Worm (Caenorhabditis elegans) whole organism, midembryonic: ENCODE results near the gene nol-10.
"Not testable (repeated sequence)": the region's sequence is repeated elsewhere in the genome, so short reads cannot be mapped to it uniquely, and the experiment has no call there.

Source experiments
- T22C8.4 ChIP-seq: fragments of 200-800 bp; sonication (Bioruptor generic); IDR thresholded peaks from 2 replicates; pipeline ENCODE4 v1.3.6; 2022; ENCODE audit warnings: missing genetic modification characterization, missing compliant biosample characterization
- cog-1 ChIP-seq: sonication (generic microtip); optimal IDR thresholded peaks from 2 replicates; lab custom pipeline; 2016; ENCODE audit warnings: missing genetic modification characterization, missing compliant biosample characterization
- flt-1 ChIP-seq: fragments of 200-800 bp; sonication (Bioruptor generic); IDR thresholded peaks from 2 replicates; pipeline ENCODE4 v1.3.6; 2022; ENCODE audit warnings: missing genetic modification characterization, missing compliant biosample characterization
- klf-2 ChIP-seq: fragments of 200-800 bp; sonication (Bioruptor generic); conservative IDR thresholded peaks from 2 replicates; pipeline ENCODE4 v1.3.6; 2022; ENCODE audit warnings: missing genetic modification reagents, missing genetic modification characterization, missing compliant biosample characterization
- med-1 ChIP-seq: sonication (generic microtip); optimal IDR thresholded peaks from 2 replicates; lab custom pipeline; 2017; ENCODE audit warnings: missing genetic modification characterization, mild to moderate bottlenecking, missing compliant biosample characterization, antibody characterized with exemption, missing genetic modification reagents; ENCODE audit not compliant: insufficient read depth
- ref-1 ChIP-seq: fragments of 200-800 bp; sonication (Bioruptor generic); conservative IDR thresholded peaks from 2 replicates; pipeline ENCODE4 v1.3.6; 2022; ENCODE audit warnings: missing genetic modification reagents, missing genetic modification characterization, missing compliant biosample characterization
- tab-1 ChIP-seq: fragments of 200-800 bp; sonication (Bioruptor generic); IDR thresholded peaks from 2 replicates; pipeline ENCODE4 v1.3.6; 2022; ENCODE audit warnings: missing genetic modification characterization, missing compliant biosample characterization
- ztf-23 ChIP-seq: fragments of 200-800 bp; sonication (Bioruptor generic); IDR thresholded peaks from 2 replicates; pipeline ENCODE4 v1.3.6; 2022; ENCODE audit warnings: missing genetic modification reagents, missing genetic modification characterization, missing compliant biosample characterization
- ztf-29 ChIP-seq: fragments of 200-800 bp; sonication (Bioruptor generic); IDR thresholded peaks from 2 replicates; pipeline ENCODE4 v1.3.6; 2022; ENCODE audit warnings: missing genetic modification reagents, missing genetic modification characterization, missing compliant biosample characterization

nol-10 gene

ce11 chrIV:7552958-7553553 is 27.3 kb upstream of the nol-10 start, which contains the start of gene dif-1:
TSS of gene dif-1 (minus strand) at chrIV:7553008.
- no peak for TF ChIP-seq med-1 (GFP tag; lab: Kevin White, UChicago)
- TF ChIP-seq cog-1 (tag; lab: Kevin White, UChicago) = no peak
- no peak for TF ChIP-seq ztf-29
- TF ChIP-seq T22C8.4 (GFP tag; lab: Robert Waterston, UW) = no peak
- no peak for TF ChIP-seq tab-1 (GFP tag; lab: Robert Waterston, UW)
- no peak for TF ChIP-seq ref-1 (GFP tag; lab: Robert Waterston, UW)
- no peak for TF ChIP-seq ztf-23
- TF ChIP-seq klf-2 (GFP tag; lab: Robert Waterston, UW) = no peak
- TF ChIP-seq flt-1 (GFP tag; lab: Robert Waterston, UW) = no peak

ce11 chrIV:7554351-7554750 is 26.0 kb upstream of the nol-10 start, which contains the start of gene F49E8.6:
TSS of gene F49E8.6 (minus strand) at chrIV:7554667.
- TF ChIP-seq cog-1 (tag; lab: Kevin White, UChicago) (no peak), ztf-29 (no peak), flt-1 (GFP tag; lab: Robert Waterston, UW) (no peak), tab-1 (GFP tag; lab: Robert Waterston, UW) (no peak), klf-2 (GFP tag; lab: Robert Waterston, UW) (no peak), ref-1 (GFP tag; lab: Robert Waterston, UW) (no peak), med-1 (GFP tag; lab: Kevin White, UChicago) (no peak), ztf-23 (no peak), T22C8.4 (GFP tag; lab: Robert Waterston, UW) (no peak)

ce11 chrIV:7556265-7556866 is 24.0 kb upstream of the nol-10 start, which contains the start of the genes F49E8.7, F49E8.8 and nprl-2:
TSS of gene F49E8.7 (minus strand) at chrIV:7556365.
TSS of gene F49E8.8 (plus strand) at chrIV:7556637.
TSS of gene nprl-2 (plus strand) at chrIV:7556816.
- TF ChIP-seq klf-2 (GFP tag; lab: Robert Waterston, UW) = no peak
- no peak for TF ChIP-seq ztf-23
- TF ChIP-seq cog-1 (tag; lab: Kevin White, UChicago) = no peak
- TF ChIP-seq ref-1 (GFP tag; lab: Robert Waterston, UW) = no peak
- TF ChIP-seq tab-1 (GFP tag; lab: Robert Waterston, UW) = no peak
- no peak for TF ChIP-seq flt-1 (GFP tag; lab: Robert Waterston, UW)
- no peak for TF ChIP-seq T22C8.4 (GFP tag; lab: Robert Waterston, UW)
- no peak for TF ChIP-seq ztf-29
- no peak for TF ChIP-seq med-1 (GFP tag; lab: Kevin White, UChicago)

ce11 chrIV:7558653-7559052 is 21.7 kb upstream of the nol-10 start:
- TF ChIP-seq ztf-29 (no peak), cog-1 (tag; lab: Kevin White, UChicago) (no peak), ztf-23 (no peak), flt-1 (GFP tag; lab: Robert Waterston, UW) (no peak), ref-1 (GFP tag; lab: Robert Waterston, UW) (no peak), med-1 (GFP tag; lab: Kevin White, UChicago) (no peak)

ce11 chrIV:7559237-7559636 is 21.2 kb upstream of the nol-10 start:
- TF ChIP-seq ztf-23 (no peak), flt-1 (GFP tag; lab: Robert Waterston, UW) (no peak), tab-1 (GFP tag; lab: Robert Waterston, UW) (no peak)

- TF ChIP-seq med-1 (GFP tag; lab: Kevin White, UChicago) (no peak), T22C8.4 (GFP tag; lab: Robert Waterston, UW) (no peak), tab-1 (GFP tag; lab: Robert Waterston, UW) (no peak), ztf-23 (no peak), ref-1 (GFP tag; lab: Robert Waterston, UW) (no peak), flt-1 (GFP tag; lab: Robert Waterston, UW) (no peak), ztf-29 (no peak), klf-2 (GFP tag; lab: Robert Waterston, UW) (no peak), cog-1 (tag; lab: Kevin White, UChicago) (no peak)
These were observed 18.7 kb upstream of the nol-10 start, which contains the start of gene ima-3 for ce11 chrIV:7561614-7562142. TSS of gene ima-3 (minus strand) at chrIV:7561664.

ce11 chrIV:7563850-7564249 is 16.5 kb upstream of the nol-10 start, which contains the start of gene F32E10.9:
TSS of gene F32E10.9 (minus strand) at chrIV:7563950.
- not testable (repeated sequence) for TF ChIP-seq T22C8.4 (GFP tag; lab: Robert Waterston, UW); ztf-29; cog-1 (tag; lab: Kevin White, UChicago)

ce11 chrIV:7567557-7568010 is 12.8 kb upstream of the nol-10 start, which contains the start of gene F32E10.8:
TSS of gene F32E10.8 (plus strand) at chrIV:7567607.
- TF ChIP-seq tab-1 (GFP tag; lab: Robert Waterston, UW) = no peak
- TF ChIP-seq ztf-29 = no peak
- no peak for TF ChIP-seq ref-1 (GFP tag; lab: Robert Waterston, UW)
- no peak for TF ChIP-seq cog-1 (tag; lab: Kevin White, UChicago)
- TF ChIP-seq flt-1 (GFP tag; lab: Robert Waterston, UW) = no peak
- no peak for TF ChIP-seq klf-2 (GFP tag; lab: Robert Waterston, UW)
- no peak for TF ChIP-seq ztf-23
- TF ChIP-seq T22C8.4 (GFP tag; lab: Robert Waterston, UW) = no peak
- TF ChIP-seq med-1 (GFP tag; lab: Kevin White, UChicago) = no peak

ce11 chrIV:7568593-7568992 is 11.8 kb upstream of the nol-10 start, which contains the start of gene clec-180:
TSS of gene clec-180 (plus strand) at chrIV:7568893.
- no peak for TF ChIP-seq klf-2 (GFP tag; lab: Robert Waterston, UW)
- TF ChIP-seq ztf-23 = no peak
- no peak for TF ChIP-seq tab-1 (GFP tag; lab: Robert Waterston, UW)
- TF ChIP-seq flt-1 (GFP tag; lab: Robert Waterston, UW) = no peak
- TF ChIP-seq ref-1 (GFP tag; lab: Robert Waterston, UW) = no peak
- no peak for TF ChIP-seq T22C8.4 (GFP tag; lab: Robert Waterston, UW)
- TF ChIP-seq med-1 (GFP tag; lab: Kevin White, UChicago) = no peak
- no peak for TF ChIP-seq ztf-29
- no peak for TF ChIP-seq cog-1 (tag; lab: Kevin White, UChicago)
